Fruit fly (Drosophila melanogaster) whole organism, larva: ENCODE results near the gene CG42810.

Experiments used
- noc ChIP-seq: fragments of 200-800 bp; sonication (Bioruptor generic); optimal IDR thresholded peaks from 3 replicates; lab custom pipeline; 2019; ENCODE audit warnings: missing biosample characterization, mild to moderate bottlenecking, missing genetic modification characterization, moderate library complexity

CG42810 gene

dm6 chr2L:13497915-13498314, 38.4 kb downstream of the CG42810 start:
- no peak for TF ChIP-seq noc (tag; lab: Kevin White, UChicago)

dm6 chr2L:13500416-13500815, 40.9 kb downstream of the CG42810 start:
- TF ChIP-seq noc (tag; lab: Kevin White, UChicago), result no peak
